Fruit fly (Drosophila melanogaster) whole organism, prepupa: ENCODE measurements around the gene HGTX.

Source experiments
- Hr4 ChIP-seq: fragments of 200-800 bp; sonication (Bioruptor generic); optimal IDR thresholded peaks from 3 replicates; lab custom pipeline; 2016; ENCODE audit warnings: missing biosample characterization, missing genetic modification characterization
- Sox102F ChIP-seq: fragments of 200-800 bp; sonication (Bioruptor generic); optimal IDR thresholded peaks from 2 replicates; lab custom pipeline; 2016; ENCODE audit warnings: missing biosample characterization, mild to moderate bottlenecking, missing genetic modification characterization
- acj6 ChIP-seq: fragments of 200-800 bp; sonication (Bioruptor generic); optimal IDR thresholded peaks from 3 replicates; lab custom pipeline; 2016; ENCODE audit warnings: missing biosample characterization, missing genetic modification characterization

DNA sequence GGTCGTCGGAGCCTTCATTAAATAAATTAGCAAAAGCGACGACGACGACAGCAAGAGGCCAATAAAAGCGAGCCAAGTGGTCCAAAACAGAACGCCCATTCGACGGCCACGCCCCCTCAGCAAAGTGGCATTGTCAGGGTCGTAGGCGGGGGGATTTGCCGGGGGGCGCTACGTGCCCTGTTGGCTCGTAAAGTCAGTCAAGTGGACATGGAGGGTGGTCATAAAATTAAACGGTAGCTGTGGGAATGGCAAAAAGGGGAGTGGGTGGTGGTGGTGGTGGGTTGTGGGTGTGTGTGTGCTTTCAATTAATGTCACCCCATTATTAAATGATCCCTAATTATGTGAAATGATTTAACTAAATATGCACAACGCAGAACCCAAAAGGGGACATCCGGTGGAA, 8.4 kb downstream of the HGTX start:
- TF ChIP-seq Hr4 (GFP tag; lab: Kevin White, UChicago) (no peak), Sox102F (GFP tag; lab: Kevin White, UChicago) (no peak), acj6 (GFP tag; lab: Kevin White, UChicago) (no peak)
